Fruit fly (Drosophila melanogaster) whole organism, adult: ENCODE measurements around the gene pdm2.

Experiments
- CG5204 ChIP-seq: fragments of 200-800 bp; sonication (Bioruptor generic); optimal IDR thresholded peaks from 2 replicates; lab custom pipeline; 2016; ENCODE audit warnings: missing biosample characterization, missing genetic modification characterization
- Clk ChIP-seq: fragments of 200-800 bp; sonication (Bioruptor generic); optimal IDR thresholded peaks from 2 replicates; lab custom pipeline; 2017; ENCODE audit warnings: missing biosample characterization, missing genetic modification characterization
- cic ChIP-seq: fragments of 200-800 bp; sonication (Bioruptor generic); optimal IDR thresholded peaks from 2 replicates; lab custom pipeline; 2017; ENCODE audit warnings: missing biosample characterization, mild to moderate bottlenecking, missing genetic modification characterization, moderate library complexity
- cnc ChIP-seq, 2 experiments: fragments of >200 bp; optimal IDR thresholded peaks; 2 replicates each; lab custom pipeline; 2017
- kay ChIP-seq: fragments of 200-800 bp; sonication (Bioruptor generic); peaks from one replicate; lab custom pipeline; 2016; ENCODE audit warnings: missing biosample characterization, missing genetic modification characterization, borderline replicate concordance

dm6 chr2L:12633125-12633524, 23.8 kb upstream of the pdm2 start:
- no peak for TF ChIP-seq cic (GFP tag; lab: Kevin White, UChicago)
- TF ChIP-seq Clk (GFP tag; lab: Kevin White, UChicago) = no peak
- TF ChIP-seq cnc (optimal IDR thresholded peaks at IDR 0.05; lab: Kevin White, UChicago) = no peak
- no peak for TF ChIP-seq kay (GFP tag; lab: Kevin White, UChicago)
- no peak for TF ChIP-seq CG5204 (GFP tag; lab: Kevin White, UChicago)
